Fruit fly (Drosophila melanogaster) whole organism, embryonic: Measurements from ENCODE around the gene CG13896.

Experiments used
- Atf-2 ChIP-seq: fragments of 200-800 bp; sonication (Bioruptor generic); optimal IDR thresholded peaks from 2 replicates; lab custom pipeline; 2016; ENCODE audit warnings: missing biosample characterization, missing genetic modification characterization
- CG10209 ChIP-seq: fragments of 200-800 bp; sonication (Bioruptor generic); optimal IDR thresholded peaks from 3 replicates; lab custom pipeline; 2017; ENCODE audit warnings: missing biosample characterization, mild to moderate bottlenecking, missing genetic modification characterization, missing genetic modification reagents
- CG10267 ChIP-seq: fragments of 200-800 bp; sonication (Bioruptor generic); optimal IDR thresholded peaks from 2 replicates; lab custom pipeline; 2018; ENCODE audit warnings: missing biosample characterization, mild to moderate bottlenecking, missing genetic modification characterization, moderate library complexity
- CG10321 ChIP-seq: fragments of 200-800 bp; sonication (Bioruptor generic); IDR thresholded peaks from 2 replicates; pipeline ENCODE4 v1.3.6; 2022; ENCODE audit warnings: missing biosample characterization, missing genetic modification characterization
- CG11696 ChIP-seq: fragments of 200-800 bp; sonication (Bioruptor generic); IDR thresholded peaks from 2 replicates; pipeline ENCODE4 v1.3.6; 2022; ENCODE audit warnings: missing biosample characterization, missing genetic modification characterization
- CG13775 ChIP-seq: fragments of 200-800 bp; sonication (Bioruptor generic); optimal IDR thresholded peaks from 3 replicates; lab custom pipeline; 2017; ENCODE audit warnings: missing biosample characterization, mild to moderate bottlenecking, missing genetic modification characterization
- CG15073 ChIP-seq: fragments of 200-800 bp; sonication (Bioruptor generic); optimal IDR thresholded peaks from 2 replicates; lab custom pipeline; 2016; ENCODE audit warnings: missing biosample characterization, missing genetic modification characterization
- CG15479 ChIP-seq: fragments of 200-800 bp; sonication (Bioruptor generic); optimal IDR thresholded peaks from 3 replicates; lab custom pipeline; 2019; ENCODE audit warnings: missing biosample characterization, mild to moderate bottlenecking, missing genetic modification characterization, moderate library complexity
- CG17568 ChIP-seq: fragments of 200-800 bp; sonication (Bioruptor generic); optimal IDR thresholded peaks from 2 replicates; lab custom pipeline; 2018; ENCODE audit warnings: missing biosample characterization, mild to moderate bottlenecking, missing genetic modification characterization, moderate library complexity
- CG17829 ChIP-seq: fragments of 200-800 bp; optimal IDR thresholded peaks from 2 replicates; lab custom pipeline; 2019; ENCODE audit warnings: missing biosample characterization, mild to moderate bottlenecking, missing genetic modification characterization, moderate library complexity
- CG18599 ChIP-seq: fragments of 200-800 bp; sonication (Bioruptor generic); optimal IDR thresholded peaks from 3 replicates; lab custom pipeline; 2017; ENCODE audit warnings: missing biosample characterization, missing genetic modification characterization, mild to moderate bottlenecking, moderate library complexity, missing genetic modification reagents
- CG2875 ChIP-seq: fragments of 200-800 bp; sonication (Bioruptor generic); optimal IDR thresholded peaks from 2 replicates; lab custom pipeline; 2017; ENCODE audit warnings: missing biosample characterization, mild to moderate bottlenecking, missing genetic modification characterization, missing genetic modification reagents
- CG31441 ChIP-seq: fragments of 200-800 bp; sonication (Bioruptor generic); IDR thresholded peaks from 2 replicates; pipeline ENCODE4 v1.3.6; 2022; ENCODE audit warnings: missing biosample characterization, missing genetic modification characterization
- CG33557 ChIP-seq: fragments of 200-800 bp; sonication (Bioruptor generic); optimal IDR thresholded peaks from 2 replicates; lab custom pipeline; 2019; ENCODE audit warnings: missing biosample characterization, mild to moderate bottlenecking, missing genetic modification characterization, moderate library complexity
- CG3838 ChIP-seq: fragments of 200-800 bp; sonication (Bioruptor generic); optimal IDR thresholded peaks from 3 replicates; lab custom pipeline; 2016; ENCODE audit warnings: missing biosample characterization, missing genetic modification characterization
- CG3995 ChIP-seq: fragments of 200-800 bp; sonication (Bioruptor generic); optimal IDR thresholded peaks from 3 replicates; lab custom pipeline; 2016; ENCODE audit warnings: missing biosample characterization, missing genetic modification characterization
- CG42726 ChIP-seq: fragments of 200-800 bp; sonication (Bioruptor generic); IDR thresholded peaks from 2 replicates; pipeline ENCODE4 v1.3.6; 2022; ENCODE audit warnings: missing biosample characterization, missing genetic modification characterization; ENCODE audit not compliant: partially characterized antibody
- CG4820 ChIP-seq: fragments of 200-800 bp; sonication (Bioruptor generic); optimal IDR thresholded peaks from 3 replicates; lab custom pipeline; 2016; ENCODE audit warnings: missing biosample characterization, missing genetic modification characterization
- CG6254 ChIP-seq: fragments of 200-800 bp; sonication (Bioruptor generic); optimal IDR thresholded peaks from 3 replicates; lab custom pipeline; 2017; ENCODE audit warnings: mild to moderate bottlenecking, missing biosample characterization, missing genetic modification reagents, missing genetic modification characterization
- CG6813 ChIP-seq: fragments of 200-800 bp; sonication (Bioruptor generic); optimal IDR thresholded peaks from 2 replicates; lab custom pipeline; 2017; ENCODE audit warnings: missing biosample characterization, missing genetic modification characterization, mild to moderate bottlenecking, moderate library complexity, missing genetic modification reagents
- CG7839 ChIP-seq: fragments of 200-800 bp; sonication (Bioruptor generic); optimal IDR thresholded peaks from 3 replicates; lab custom pipeline; 2018; ENCODE audit warnings: missing biosample characterization, mild to moderate bottlenecking, missing genetic modification characterization, moderate library complexity
- CG8765 ChIP-seq: fragments of 200-800 bp; sonication (Bioruptor generic); IDR thresholded peaks from 2 replicates; pipeline ENCODE4 v1.3.6; 2022; ENCODE audit warnings: missing biosample characterization, missing genetic modification characterization
- D19A ChIP-seq: fragments of 200-800 bp; optimal IDR thresholded peaks from 3 replicates; lab custom pipeline; 2019; ENCODE audit warnings: missing biosample characterization, mild to moderate bottlenecking, missing genetic modification characterization, moderate library complexity
- Eip74EF ChIP-seq, 2 experiments: fragments of 200-800 bp in 1 of 2; fragments of >200 bp in 1 of 2; sonication (Bioruptor generic) in 1 of 2; optimal IDR thresholded peaks; 2 replicates each; lab custom pipeline; 2017 to 2019; ENCODE audit warnings: missing biosample characterization in 2 of 2, missing genetic modification characterization in 2 of 2, mild to moderate bottlenecking in 1 of 2, moderate library complexity in 1 of 2
- HLHmδ ChIP-seq: fragments of 200-800 bp; sonication (Bioruptor generic); optimal IDR thresholded peaks from 2 replicates; lab custom pipeline; 2018; ENCODE audit warnings: missing biosample characterization, mild to moderate bottlenecking, missing genetic modification characterization, moderate library complexity
- Hr39 ChIP-seq: fragments of >200 bp; optimal IDR thresholded peaks from 2 replicates; lab custom pipeline; 2017
- MBD-R2 ChIP-seq: fragments of 200-800 bp; sonication (Bioruptor generic); IDR thresholded peaks from 2 replicates; pipeline ENCODE4 v1.3.6; 2022; ENCODE audit warnings: missing biosample characterization, missing genetic modification characterization
- Mad ChIP-seq: fragments of 200-800 bp; sonication (Bioruptor generic); optimal IDR thresholded peaks from 2 replicates; lab custom pipeline; 2016; ENCODE audit warnings: missing biosample characterization, missing genetic modification characterization
- Max ChIP-seq: fragments of 200-800 bp; sonication (Bioruptor generic); optimal IDR thresholded peaks from 2 replicates; lab custom pipeline; 2016; ENCODE audit warnings: missing biosample characterization, mild to moderate bottlenecking, missing genetic modification characterization
- Neu2 ChIP-seq: fragments of 200-800 bp; sonication (Bioruptor generic); optimal IDR thresholded peaks from 3 replicates; lab custom pipeline; 2016; ENCODE audit warnings: missing biosample characterization, missing genetic modification characterization, borderline replicate concordance
- Rfx ChIP-seq: fragments of 200-800 bp; sonication (Bioruptor generic); IDR thresholded peaks from 2 replicates; pipeline ENCODE4 v1.3.6; 2022; ENCODE audit warnings: missing biosample characterization, missing genetic modification characterization
- Rx ChIP-seq: fragments of 200-800 bp; sonication (Bioruptor generic); IDR thresholded peaks from 2 replicates; pipeline ENCODE4 v1.3.6; 2022; ENCODE audit warnings: missing biosample characterization, missing genetic modification characterization
- Sox100B ChIP-seq: fragments of 200-800 bp; sonication (Bioruptor generic); optimal IDR thresholded peaks from 3 replicates; lab custom pipeline; 2018; ENCODE audit warnings: missing biosample characterization, mild to moderate bottlenecking, missing genetic modification characterization
- corto ChIP-seq: fragments of 200-800 bp; sonication (Bioruptor generic); optimal IDR thresholded peaks from 2 replicates; lab custom pipeline; 2016; ENCODE audit warnings: missing biosample characterization, mild to moderate bottlenecking, missing genetic modification characterization, moderate library complexity
- dmrt99B ChIP-seq: fragments of 200-800 bp; sonication (Bioruptor generic); optimal IDR thresholded peaks from 2 replicates; lab custom pipeline; 2018; ENCODE audit warnings: missing biosample characterization, mild to moderate bottlenecking, missing genetic modification characterization, moderate library complexity
- eve ChIP-seq, 2 experiments: fragments of >200 bp; optimal IDR thresholded peaks; 2 replicates each; lab custom pipeline; 2017; ENCODE audit warnings: missing biosample characterization in 2 of 2, missing genetic modification characterization in 2 of 2
- gem ChIP-seq: fragments of 200-800 bp; sonication (Bioruptor generic); optimal IDR thresholded peaks from 2 replicates; lab custom pipeline; 2019; ENCODE audit warnings: missing biosample characterization, mild to moderate bottlenecking, missing genetic modification characterization, moderate library complexity
- grau ChIP-seq: fragments of 200-800 bp; optimal IDR thresholded peaks from 3 replicates; lab custom pipeline; 2019; ENCODE audit warnings: missing biosample characterization, mild to moderate bottlenecking, missing genetic modification characterization, moderate library complexity
- lmd ChIP-seq: fragments of 200-800 bp; sonication (Bioruptor generic); IDR thresholded peaks from 2 replicates; pipeline ENCODE4 v1.3.6; 2022; ENCODE audit warnings: missing biosample characterization, missing genetic modification characterization
- luna ChIP-seq: fragments of 200-800 bp; sonication (Bioruptor generic); optimal IDR thresholded peaks from 2 replicates; lab custom pipeline; 2016; ENCODE audit warnings: missing biosample characterization, missing genetic modification characterization
- maf-S ChIP-seq: fragments of 200-800 bp; sonication (Bioruptor generic); optimal IDR thresholded peaks from 2 replicates; lab custom pipeline; 2016; ENCODE audit warnings: missing biosample characterization, missing genetic modification characterization
- nom ChIP-seq: fragments of 200-800 bp; sonication (Bioruptor generic); optimal IDR thresholded peaks from 2 replicates; lab custom pipeline; 2017; ENCODE audit warnings: missing biosample characterization, missing genetic modification characterization, mild to moderate bottlenecking, moderate library complexity, missing genetic modification reagents
- pan ChIP-seq, 4 experiments: fragments of >200 bp in 3 of 4; fragments of 200-800 bp in 1 of 4; sonication (Bioruptor generic) in 1 of 4; optimal IDR thresholded peaks in 3 of 4; IDR thresholded peaks in 1 of 4; 2 replicates each; pipeline versions ENCODE4 v1.3.6 to Lab custom; 2017 to 2022; ENCODE audit warnings: missing biosample characterization in 2 of 4, missing genetic modification characterization in 2 of 4, mixed read lengths in 1 of 4
- rib ChIP-seq: fragments of 200-800 bp; sonication (Bioruptor generic); IDR thresholded peaks from 2 replicates; pipeline ENCODE4 v1.3.6; 2022; ENCODE audit warnings: missing biosample characterization, missing genetic modification characterization
- ro ChIP-seq: fragments of 200-800 bp; sonication (Bioruptor generic); IDR thresholded peaks from 2 replicates; pipeline ENCODE4 v1.3.6; 2022; ENCODE audit warnings: missing biosample characterization, missing genetic modification characterization
- schlank ChIP-seq: fragments of 200-800 bp; sonication (Bioruptor generic); optimal IDR thresholded peaks from 2 replicates; lab custom pipeline; 2018; ENCODE audit warnings: missing biosample characterization, mild to moderate bottlenecking, missing genetic modification characterization
- sens-2 ChIP-seq: fragments of 200-800 bp; sonication (Bioruptor generic); IDR thresholded peaks from 2 replicates; pipeline ENCODE4 v1.3.6; 2022; ENCODE audit warnings: missing biosample characterization, missing genetic modification characterization
- sim ChIP-seq: fragments of 200-800 bp; sonication (Bioruptor generic); IDR thresholded peaks from 2 replicates; pipeline ENCODE4 v1.3.6; 2022; ENCODE audit warnings: missing biosample characterization, missing genetic modification characterization
- trem ChIP-seq: fragments of 200-800 bp; optimal IDR thresholded peaks from 3 replicates; lab custom pipeline; 2019; ENCODE audit warnings: missing biosample characterization, mild to moderate bottlenecking, missing genetic modification characterization, moderate library complexity
- unpg ChIP-seq: fragments of 200-800 bp; sonication (Bioruptor generic); optimal IDR thresholded peaks from 3 replicates; lab custom pipeline; 2018; ENCODE audit warnings: missing biosample characterization, mild to moderate bottlenecking, missing genetic modification characterization, moderate library complexity

The CG13896 gene

DNA sequence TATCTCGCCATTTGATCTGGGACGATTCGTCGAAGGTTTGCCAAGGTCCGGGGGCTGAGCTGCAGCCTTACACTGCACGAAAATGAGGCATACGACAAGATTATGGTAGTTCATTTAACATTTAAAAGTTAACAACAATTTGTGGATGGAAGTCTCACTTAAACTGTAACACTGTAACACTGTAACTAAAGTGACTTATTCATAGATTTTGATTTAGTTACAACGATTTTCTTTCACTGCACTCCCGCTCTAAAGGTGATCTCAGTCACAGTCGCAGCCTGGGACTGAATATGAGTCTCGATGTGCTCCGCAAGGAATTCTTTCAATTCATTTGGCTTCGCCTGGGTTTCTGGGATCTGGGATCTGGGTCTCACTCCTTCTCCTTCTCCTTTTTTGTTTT lies 48.6 kb upstream of the CG13896 start:
- TF ChIP-seq CG11696 (GFP tag; lab: Robert Waterston, UW) (no peak), CG3838 (no peak), CG7839 (tag; lab: Kevin White, UChicago) (peak; percentile 14), lmd (peak; percentile 17; the same call in 1 of the 2 replicates), trem (tag; lab: Kevin White, UChicago) (peak; percentile 42), eve (GFP tag; optimal IDR thresholded peaks at IDR 0.05; lab: Kevin White, UChicago) (peak in 1 of 2 experiments; percentile 54), luna (GFP tag; lab: Kevin White, UChicago) (no peak), D19A (tag; lab: Kevin White, UChicago) (peak; percentile 17), unpg (GFP tag; lab: Kevin White, UChicago) (peak; percentile 39), CG31441 (GFP tag; lab: Robert Waterston, UW) (peak; percentile 37; the same call in 1 of the 2 replicates), CG42726 (no peak), CG17829 (tag; lab: Kevin White, UChicago) (peak; percentile 62), gem (tag; lab: Kevin White, UChicago) (peak; percentile 62), CG10209 (GFP tag; lab: Kevin White, UChicago) (peak; percentile 11), CG4820 (GFP tag; lab: Kevin White, UChicago) (peak; percentile 20), Eip74EF (GFP tag; optimal IDR thresholded peaks at IDR 0.05; lab: Kevin White, UChicago) (no peak), CG10267 (tag; lab: Kevin White, UChicago) (peak; percentile 22), sens-2 (0 out of 2 replicates have a peak, but pooled peaks have one; percentile 15), CG3995 (GFP tag; lab: Kevin White, UChicago) (no peak), sim (GFP tag; lab: Robert Waterston, UW) (0 out of 2 replicates have a peak, but pooled peaks have one; percentile 29), CG8765 (GFP tag; lab: Robert Waterston, UW) (peak; percentile 87), MBD-R2 (GFP tag; lab: Robert Waterston, UW) (no peak), HLHmδ (no peak), Sox100B (GFP tag; lab: Kevin White, UChicago) (no peak), schlank (tag; lab: Kevin White, UChicago) (no peak), Atf-2 (no peak), Mad (GFP tag; lab: Kevin White, UChicago) (no peak), CG17568 (GFP tag; lab: Kevin White, UChicago) (no peak), grau (tag; lab: Kevin White, UChicago) (peak; percentile 11), CG15073 (GFP tag; lab: Kevin White, UChicago) (no peak), CG6254 (GFP tag; lab: Kevin White, UChicago) (peak; percentile 33), Rfx (GFP tag; lab: Robert Waterston, UW) (no peak), corto (peak; percentile 81), CG6813 (GFP tag; lab: Kevin White, UChicago) (peak; percentile 47), CG2875 (GFP tag; lab: Kevin White, UChicago) (no peak), ro (GFP tag; lab: Robert Waterston, UW) (no peak), CG18599 (no peak), pan (optimal IDR thresholded peaks at IDR 0.05; lab: Kevin White, UChicago) (no peak), pan (GFP tag; optimal IDR thresholded peaks at IDR 0.05 in 1 of 2, IDR thresholded peaks at IDR 0.05 in 1 of 2) (no peak), CG15479 (GFP tag; lab: Kevin White, UChicago) (peak; percentile 37), Rx (GFP tag; lab: Robert Waterston, UW) (0 out of 2 replicates have a peak, but pooled peaks have one; percentile 13), Neu2 (peak; percentile 50), nom (GFP tag; lab: Kevin White, UChicago) (peak; percentile 20), rib (GFP tag; lab: Robert Waterston, UW) (no peak), CG13775 (GFP tag; lab: Kevin White, UChicago) (peak; percentile 6), maf-S (GFP tag; lab: Kevin White, UChicago) (no peak), dmrt99B (peak; percentile 27), Max (GFP tag; lab: Kevin White, UChicago) (no peak), CG33557 (GFP tag; lab: Kevin White, UChicago) (no peak), CG10321 (GFP tag; lab: Robert Waterston, UW) (no peak), Hr39 (lab: Kevin White, UChicago) (peak; percentile 21)
